Fruit fly (Drosophila melanogaster) S2 (cell line): ENCODE measurements around the gene AP-1-2beta.

Experiments
- CG8478 ChIP-seq: fragments of >200 bp; optimal IDR thresholded peaks from 2 replicates; lab custom pipeline; 2018
- CTCF ChIP-seq, 2 experiments: fragments of >200 bp; optimal IDR thresholded peaks; 2 replicates each; lab custom pipeline; 2018

- TF ChIP-seq CTCF (optimal IDR thresholded peaks at IDR 0.05; lab: Kevin White, UChicago) (no peak), CG8478 (no peak)
These were observed at the start of gene AP-1-2beta for dm6 chrX:19730844-19731243.
